Fruit fly (Drosophila melanogaster) S2 (cell line): ENCODE results near the gene CG11790.

ENCODE experiments used
- CG8478 ChIP-seq: fragments of >200 bp; optimal IDR thresholded peaks from 2 replicates; lab custom pipeline; 2018
- CTCF ChIP-seq, 2 experiments: fragments of >200 bp; optimal IDR thresholded peaks; 2 replicates each; lab custom pipeline; 2018

Gene CG11790

dm6 chr3R:25039028-25039476 is 8.5 kb upstream of the CG11790 start, which contains the start of the genes Ythdf and bai:
Ythdf (minus strand) TSS chr3R:25039249.
bai (plus strand) TSS chr3R:25039374.
- no peak for TF ChIP-seq CTCF (optimal IDR thresholded peaks at IDR 0.05; lab: Kevin White, UChicago)
- no peak for TF ChIP-seq CG8478 (lab: Kevin White, UChicago)

- no peak for TF ChIP-seq CG8478 (lab: Kevin White, UChicago)
- no peak for TF ChIP-seq CTCF (optimal IDR thresholded peaks at IDR 0.05; lab: Kevin White, UChicago)
These were observed 2.5 kb upstream of the CG11790 start, which contains the start of gene 5PtaseI for dm6 chr3R:25044816-25045551. 5PtaseI (minus strand) TSS chr3R:25045151.

- TF ChIP-seq CTCF (optimal IDR thresholded peaks at IDR 0.05; lab: Kevin White, UChicago) (no peak), CG8478 (lab: Kevin White, UChicago) (no peak)
These were observed 1.5 kb upstream of the CG11790 start, which contains the start of gene CG11786 for dm6 chr3R:25046023-25046422. CG11786 (plus strand) TSS chr3R:25046323.

dm6 chr3R:25049383-25049741 is 1.9 kb downstream of the CG11790 start, which contains the start of gene CG11791:
CG11791 (plus strand) TSS chr3R:25049616.
- TF ChIP-seq CG8478 (lab: Kevin White, UChicago): no peak
- TF ChIP-seq CTCF (optimal IDR thresholded peaks at IDR 0.05; lab: Kevin White, UChicago): no peak

DNA sequence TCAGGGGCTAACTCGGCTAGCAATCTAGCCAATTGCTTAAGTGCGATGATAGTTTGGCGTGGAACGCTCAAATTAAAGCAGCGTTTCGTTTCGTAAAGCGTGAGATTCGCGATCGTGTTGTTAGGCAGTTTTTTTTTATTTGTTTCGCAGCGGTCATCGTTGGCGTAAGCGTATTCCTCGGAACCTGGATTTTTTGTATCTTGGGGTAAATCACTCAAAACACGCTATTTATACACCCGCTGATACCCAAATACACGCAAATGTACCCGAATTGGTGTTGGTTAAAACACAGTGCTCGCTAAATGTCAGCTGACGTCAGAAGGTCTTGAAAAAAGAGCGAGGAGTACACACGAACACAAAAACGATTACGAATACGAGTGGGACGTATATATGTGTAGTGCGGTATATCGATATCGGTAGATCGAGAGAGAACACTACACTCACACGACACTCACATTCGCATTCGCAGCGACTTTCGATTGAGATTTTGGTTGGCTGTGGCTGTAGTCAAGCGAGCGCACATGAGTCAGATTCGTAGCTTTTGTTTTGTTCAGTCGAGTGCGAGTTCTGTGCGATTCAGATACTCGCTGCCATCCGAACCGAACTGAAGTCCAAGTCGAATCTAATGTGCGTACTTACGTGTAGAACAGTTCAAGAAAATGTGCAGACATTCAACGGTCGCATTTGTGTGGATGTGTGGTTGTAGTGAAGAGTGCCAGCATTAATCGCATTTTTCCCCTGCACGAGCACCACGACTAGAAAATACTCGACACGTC is 2.4 kb downstream of the CG11790 start:
- no peak for TF ChIP-seq CG8478 (lab: Kevin White, UChicago)
- no peak for TF ChIP-seq CTCF (optimal IDR thresholded peaks at IDR 0.05; lab: Kevin White, UChicago)

dm6 chr3R:25050649-25051048 is 3.1 kb downstream of the CG11790 start:
- no peak for TF ChIP-seq CG8478 (lab: Kevin White, UChicago)

dm6 chr3R:25051441-25052097 is 4.1 kb downstream of the CG11790 start:
- TF ChIP-seq CG8478 (lab: Kevin White, UChicago) (no peak), CTCF (optimal IDR thresholded peaks at IDR 0.05; lab: Kevin White, UChicago) (no peak)

- TF ChIP-seq CG8478 (lab: Kevin White, UChicago) (no peak), CTCF (optimal IDR thresholded peaks at IDR 0.05; lab: Kevin White, UChicago) (no peak)
These were observed 7.1 kb downstream of the CG11790 start, which contains the start of gene CG31109 for dm6 chr3R:25054451-25055188. CG31109 (minus strand) TSS chr3R:25054653.

- TF ChIP-seq CTCF (optimal IDR thresholded peaks at IDR 0.05; lab: Kevin White, UChicago) (no peak), CG8478 (lab: Kevin White, UChicago) (no peak)
These were observed 8.5 kb downstream of the CG11790 start, which contains the start of the genes CG31111 and stac for dm6 chr3R:25056016-25056415. CG31111 (minus strand) TSS chr3R:25056177. stac (plus strand) TSS chr3R:25056286.

DNA sequence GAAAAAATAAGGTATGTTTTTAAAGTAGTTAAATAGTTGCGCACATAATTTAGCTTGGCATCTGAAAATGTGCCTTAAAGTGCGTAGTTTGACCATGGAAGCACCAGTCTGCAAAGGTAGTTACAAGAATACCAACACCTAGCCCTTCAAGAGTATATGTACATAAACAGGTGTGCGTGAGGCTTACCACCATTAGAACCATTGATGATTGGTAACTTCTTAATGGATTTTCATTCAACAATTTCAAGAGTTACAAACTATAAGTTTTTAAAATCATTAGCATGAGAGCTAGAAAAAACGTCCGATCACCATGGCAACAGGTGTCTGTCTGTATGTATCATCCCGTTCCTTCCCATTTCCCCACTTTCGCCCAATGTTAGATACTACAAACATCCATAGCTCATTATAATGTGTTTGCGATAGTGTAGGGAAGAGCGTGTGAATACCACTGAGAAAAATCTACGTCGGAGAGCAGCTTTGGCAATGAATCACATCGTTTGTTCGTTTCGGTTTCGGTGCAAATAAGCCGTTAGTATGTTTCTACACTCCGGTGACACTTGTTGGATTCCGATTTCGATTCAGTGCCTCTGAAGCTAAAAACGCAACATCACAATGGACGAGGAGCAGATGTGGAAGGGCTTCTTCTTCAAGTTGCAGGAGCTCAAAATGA is 9.1 kb downstream of the CG11790 start:
- TF ChIP-seq CG8478 (lab: Kevin White, UChicago) (no peak), CTCF (optimal IDR thresholded peaks at IDR 0.05; lab: Kevin White, UChicago) (no peak)

DNA sequence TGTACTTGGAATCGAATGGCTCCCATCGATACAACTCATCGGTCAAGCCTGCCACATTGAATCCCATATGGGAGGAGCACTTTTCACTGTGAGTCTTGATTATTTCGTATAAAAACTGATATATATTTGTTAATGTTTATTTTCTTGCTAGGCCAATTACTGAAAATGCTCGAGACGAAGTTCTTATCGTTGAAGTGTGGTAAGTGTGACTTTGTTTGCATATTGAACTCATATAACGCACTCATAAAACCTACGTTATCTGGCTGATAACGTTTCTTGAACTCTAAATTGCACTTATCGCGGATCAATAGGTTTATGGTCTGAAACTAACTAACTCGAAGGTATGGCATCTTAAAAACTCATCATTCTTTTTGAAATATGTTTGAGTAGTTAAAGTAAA is 13.0 kb downstream of the CG11790 start:
- TF ChIP-seq CG8478 (lab: Kevin White, UChicago): no peak
- no peak for TF ChIP-seq CTCF (optimal IDR thresholded peaks at IDR 0.05; lab: Kevin White, UChicago)

DNA sequence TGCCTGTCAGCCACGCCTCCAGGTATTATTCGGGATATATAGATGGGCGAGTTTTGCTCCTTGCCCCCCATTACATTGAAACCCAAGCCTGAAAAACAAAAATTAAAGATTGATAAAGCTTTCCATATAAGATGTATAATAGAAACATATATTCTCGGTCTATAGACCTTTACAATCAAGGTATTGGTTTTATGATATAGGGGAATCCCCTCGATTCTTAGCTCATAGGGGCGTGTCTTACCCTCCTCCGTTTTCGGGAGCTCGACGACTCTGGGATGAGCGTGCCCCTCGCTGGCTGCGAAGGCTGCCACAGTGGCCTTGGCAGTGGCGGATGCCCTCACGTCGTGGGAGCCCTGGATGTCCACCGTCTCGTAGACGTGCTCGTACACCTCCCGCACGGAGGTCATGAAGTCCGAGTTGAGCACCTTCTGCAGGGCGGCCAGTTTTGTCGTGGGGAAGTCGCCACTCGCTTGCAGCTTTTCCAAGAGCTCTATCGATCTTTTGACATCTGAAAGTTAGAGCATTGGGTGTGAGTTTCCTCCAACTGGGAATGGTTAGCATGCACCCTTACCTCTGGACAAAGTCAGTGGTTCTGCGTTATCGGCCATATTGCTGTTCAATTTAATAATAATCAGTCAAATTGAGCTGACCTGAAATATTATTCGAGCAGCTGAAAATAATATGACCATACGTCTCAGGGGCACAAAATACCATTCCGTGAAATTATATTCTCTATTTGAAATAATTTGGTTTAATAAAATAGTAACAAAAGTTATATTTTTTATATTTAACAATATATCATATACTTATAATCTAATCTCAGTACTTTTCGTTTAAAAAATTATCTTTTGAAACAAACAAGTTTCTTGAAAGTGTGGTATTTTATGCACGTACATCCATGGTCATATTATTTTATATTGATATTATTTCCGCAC is 17.7 kb downstream of the CG11790 start, which contains the start of the genes veli and PQBP1:
veli (minus strand) TSS at position 685 of the 935 bp plus-strand sequence.
PQBP1 (plus strand) TSS at position 885 of the 935 bp plus-strand sequence.
- no peak for TF ChIP-seq CG8478 (lab: Kevin White, UChicago)
- TF ChIP-seq CTCF (optimal IDR thresholded peaks at IDR 0.05; lab: Kevin White, UChicago): no peak
